Worm (Caenorhabditis elegans): ENCODE data around the gene srg-7.

The srg-7 gene

ce11 chrIII:6303114-6303647 is 35.2 kb upstream of the srg-7 start, which contains the start of gene F47D12.9:
F47D12.9 (minus strand) TSS chrIII:6303380.
- TF ChIP-seq nhr-11 (tag; optimal IDR thresholded peaks at IDR 0.05) (peak; percentile 72), ces-1 (GFP tag; optimal IDR thresholded peaks at IDR 0.05) (no peak), vab-7 (GFP tag; IDR thresholded peaks at IDR 0.05) (no peak), daf-16 (GFP tag; optimal IDR thresholded peaks at IDR 0.05) (peak; percentile 73 to 93), daf-16 (tag; optimal IDR thresholded peaks at IDR 0.05) (peak; percentile 92), aly-2 (tag; optimal IDR thresholded peaks at IDR 0.05) (no peak), lir-3 (tag; optimal IDR thresholded peaks at IDR 0.05) (no peak), pqm-1 (tag; optimal IDR thresholded peaks at IDR 0.05) (peak; percentile 45), ceh-44 (GFP tag; IDR thresholded peaks at IDR 0.05) (no peak), ctbp-1 (GFP tag; IDR thresholded peaks at IDR 0.05) (no peak), spr-3 (GFP tag; optimal IDR thresholded peaks at IDR 0.05) (no peak), tra-1 (GFP tag; IDR thresholded peaks at IDR 0.05) (no peak; the same call in none of the 2 replicates), nhr-6 (tag; optimal IDR thresholded peaks at IDR 0.05) (peak; percentile 89), gei-8 (GFP tag; optimal IDR thresholded peaks at IDR 0.05) (peak; percentile 32), dve-1 (tag; optimal IDR thresholded peaks at IDR 0.05; ENCODE audit: insufficient read depth) (peak; percentile 83), hif-1 (tag; optimal IDR thresholded peaks at IDR 0.05) (peak in 1 of 2 experiments; percentile 74), ceh-20 (GFP tag; IDR thresholded peaks at IDR 0.05) (peak; percentile 72), T20F7.1 (GFP tag; optimal IDR thresholded peaks at IDR 0.05) (peak; percentile 33), egl-43 (GFP tag; IDR thresholded peaks at IDR 0.05) (peak; percentile 56; the same call in 1 of the 2 replicates), mes-2 (tag; optimal IDR thresholded peaks at IDR 0.05; ENCODE audit: poor library complexity, severe bottlenecking) (peak; percentile 71), hmg-1.1 (GFP tag; IDR thresholded peaks at IDR 0.05) (peak; percentile 80), mxl-3 (GFP tag; optimal IDR thresholded peaks at IDR 0.05) (peak; percentile 88), ZK546.5 (tag; optimal IDR thresholded peaks at IDR 0.05) (no peak), nhr-237 (tag; optimal IDR thresholded peaks at IDR 0.05) (no peak), zip-11 (GFP tag; IDR thresholded peaks at IDR 0.05) (no peak), php-3 (GFP tag; IDR thresholded peaks at IDR 0.05) (peak; percentile 82), fos-1 (tag; optimal IDR thresholded peaks at IDR 0.05) (no peak), nhr-10 (tag; optimal IDR thresholded peaks at IDR 0.05) (no peak), F26F4.8 (GFP tag; conservative IDR thresholded peaks at IDR 0.05) (no peak), nhr-76 (tag; optimal IDR thresholded peaks at IDR 0.05) (no peak), lin-1 (GFP tag; IDR thresholded peaks at IDR 0.05) (no peak), mep-1 (tag; optimal IDR thresholded peaks at IDR 0.05) (peak; percentile 81), hlh-30 (tag; optimal IDR thresholded peaks at IDR 0.05; ENCODE audit: insufficient read depth) (peak; percentile 98), lsy-2 (tag; optimal IDR thresholded peaks at IDR 0.05) (peak; percentile 59 to 84), nhr-48 (tag; optimal IDR thresholded peaks at IDR 0.05) (peak; percentile 71), set-16 (GFP tag; IDR thresholded peaks at IDR 0.05) (peak; percentile 18; the same call in 1 of the 2 replicates), dpl-1 (GFP tag; optimal IDR thresholded peaks at IDR 0.05) (peak; percentile 51), dmd-9 (GFP tag; IDR thresholded peaks at IDR 0.05) (0 out of 2 replicates have a peak, but pooled peaks have one; percentile 19), hlh-11 (tag; optimal IDR thresholded peaks at IDR 0.05) (peak; percentile 90), nhr-77 (tag; optimal IDR thresholded peaks at IDR 0.05) (peak; percentile 28), cey-2 (tag; optimal IDR thresholded peaks at IDR 0.05; ENCODE audit: borderline replicate concordance, insufficient read depth) (peak; percentile 11), ztf-7 (tag; optimal IDR thresholded peaks at IDR 0.05) (peak; percentile 4), zip-2 (tag; optimal IDR thresholded peaks at IDR 0.05) (peak; percentile 12), mdl-1 (tag; optimal IDR thresholded peaks at IDR 0.05) (peak; percentile 26 to 85), snpc-1.2 (GFP tag; IDR thresholded peaks at IDR 0.05) (no peak), nhr-25 (tag; optimal IDR thresholded peaks at IDR 0.05; ENCODE audit: borderline replicate concordance, insufficient read depth) (peak; percentile 46), lin-13 (GFP tag; optimal IDR thresholded peaks at IDR 0.05) (peak; percentile 71), ama-1 (optimal IDR thresholded peaks at IDR 0.05) (peak; percentile 51), pha-4 (GFP tag; IDR thresholded peaks at IDR 0.05) (no peak), pha-4 (tag; optimal IDR thresholded peaks at IDR 0.05) (peak; percentile 76)
